Worm (Caenorhabditis elegans): ENCODE measurements around the gene bli-5.
"Not testable (repeated sequence)": the region's sequence is repeated elsewhere in the genome, so short reads cannot be mapped to it uniquely, and the experiment has no call there.

Gene bli-5

ce11 chrIII:13402934-13403333 is 26.6 kb downstream of the bli-5 start, which contains the start of gene mig-18:
Gene mig-18, plus strand, starts transcription at chrIII:13403234.
- TF ChIP-seq dao-5 (tag; optimal IDR thresholded peaks at IDR 0.05) (no peak), W03F9.2 (tag; optimal IDR thresholded peaks at IDR 0.05) (no peak), him-1 (tag; optimal IDR thresholded peaks at IDR 0.05) (no peak)

ce11 chrIII:13401673-13402258 is 27.8 kb downstream of the bli-5 start, which contains the start of the genes srlf-9 and srlf-10:
Gene srlf-9, minus strand, starts transcription at chrIII:13401773.
Gene srlf-10, plus strand, starts transcription at chrIII:13402208.
- not testable (repeated sequence) for TF ChIP-seq dao-5, him-1, W03F9.2 (tag; optimal IDR thresholded peaks at IDR 0.05)

- TF ChIP-seq W03F9.2 (tag; optimal IDR thresholded peaks at IDR 0.05) (no peak), him-1 (tag; optimal IDR thresholded peaks at IDR 0.05) (no peak), dao-5 (tag; optimal IDR thresholded peaks at IDR 0.05) (no peak)
Observed at ce11 chrIII:13395262-13395661, 34.3 kb downstream of the bli-5 start, which contains the start of gene F11F1.1. Gene F11F1.1, plus strand, starts transcription at chrIII:13395562.

- TF ChIP-seq W03F9.2 (tag; optimal IDR thresholded peaks at IDR 0.05) = no peak
- no peak for TF ChIP-seq him-1 (tag; optimal IDR thresholded peaks at IDR 0.05)
- no peak for TF ChIP-seq dao-5 (tag; optimal IDR thresholded peaks at IDR 0.05)
Observed at ce11 chrIII:13393647-13394046, 35.9 kb downstream of the bli-5 start, which contains the start of gene qdpr-1. Gene qdpr-1, plus strand, starts transcription at chrIII:13393910.

- TF ChIP-seq him-1 (tag; optimal IDR thresholded peaks at IDR 0.05) = no peak
Observed at ce11 chrIII:13393239-13393638, 36.3 kb downstream of the bli-5 start, which contains the start of gene dnj-17. Gene dnj-17, minus strand, starts transcription at chrIII:13393339.

- no peak for TF ChIP-seq him-1 (tag; optimal IDR thresholded peaks at IDR 0.05)
- no peak for TF ChIP-seq W03F9.2 (tag; optimal IDR thresholded peaks at IDR 0.05)
- TF ChIP-seq dao-5 (tag; optimal IDR thresholded peaks at IDR 0.05) = no peak
Observed at ce11 chrIII:13390789-13391188, 38.8 kb downstream of the bli-5 start.

ce11 chrIII:13389078-13389477 is 40.5 kb downstream of the bli-5 start, which contains the start of gene T03F6.3:
Gene T03F6.3, plus strand, starts transcription at chrIII:13389395.
- TF ChIP-seq dao-5 (tag; optimal IDR thresholded peaks at IDR 0.05) (no peak), W03F9.2 (tag; optimal IDR thresholded peaks at IDR 0.05) (no peak), him-1 (tag; optimal IDR thresholded peaks at IDR 0.05) (no peak)

ce11 chrIII:13388621-13389020 is 40.9 kb downstream of the bli-5 start:
- no peak for TF ChIP-seq him-1 (tag; optimal IDR thresholded peaks at IDR 0.05)
- TF ChIP-seq W03F9.2 (tag; optimal IDR thresholded peaks at IDR 0.05) = no peak
- no peak for TF ChIP-seq dao-5 (tag; optimal IDR thresholded peaks at IDR 0.05)

- TF ChIP-seq dao-5 (tag; optimal IDR thresholded peaks at IDR 0.05) = no peak
- no peak for TF ChIP-seq W03F9.2 (tag; optimal IDR thresholded peaks at IDR 0.05)
- TF ChIP-seq him-1 (tag; optimal IDR thresholded peaks at IDR 0.05) = no peak
Observed at ce11 chrIII:13385850-13386249, 43.7 kb downstream of the bli-5 start, which contains the start of gene T03F6.4. Gene T03F6.4, plus strand, starts transcription at chrIII:13386150.

ce11 chrIII:13383159-13383558 is 46.4 kb downstream of the bli-5 start:
- no peak for TF ChIP-seq W03F9.2 (tag; optimal IDR thresholded peaks at IDR 0.05)
- TF ChIP-seq him-1 (tag; optimal IDR thresholded peaks at IDR 0.05) = no peak
- TF ChIP-seq dao-5 (tag; optimal IDR thresholded peaks at IDR 0.05) = no peak

ce11 chrIII:13381684-13382083 is 47.9 kb downstream of the bli-5 start:
- TF ChIP-seq W03F9.2 (tag; optimal IDR thresholded peaks at IDR 0.05) = no peak

ce11 chrIII:13380881-13381280 is 48.7 kb downstream of the bli-5 start:
- no peak for TF ChIP-seq him-1 (tag; optimal IDR thresholded peaks at IDR 0.05)
- TF ChIP-seq W03F9.2 (tag; optimal IDR thresholded peaks at IDR 0.05) = no peak
- no peak for TF ChIP-seq dao-5 (tag; optimal IDR thresholded peaks at IDR 0.05)

ce11 chrIII:13380196-13380595 is 49.4 kb downstream of the bli-5 start, which contains the start of gene T03F6.6:
Gene T03F6.6, minus strand, starts transcription at chrIII:13380296.
- TF ChIP-seq dao-5 (tag; optimal IDR thresholded peaks at IDR 0.05) (no peak), W03F9.2 (tag; optimal IDR thresholded peaks at IDR 0.05) (no peak), him-1 (tag; optimal IDR thresholded peaks at IDR 0.05) (no peak)

ce11 chrIII:13378242-13378641 is 51.3 kb downstream of the bli-5 start, which contains the start of gene T03F6.10:
Gene T03F6.10, minus strand, starts transcription at chrIII:13378342.
- no peak for TF ChIP-seq dao-5 (tag; optimal IDR thresholded peaks at IDR 0.05)
- no peak for TF ChIP-seq W03F9.2 (tag; optimal IDR thresholded peaks at IDR 0.05)
- no peak for TF ChIP-seq him-1 (tag; optimal IDR thresholded peaks at IDR 0.05)

Measured in whole organism, L4/young adult.